Fruit fly (Drosophila melanogaster): Measurements from ENCODE around the gene CG7560.

DNA sequence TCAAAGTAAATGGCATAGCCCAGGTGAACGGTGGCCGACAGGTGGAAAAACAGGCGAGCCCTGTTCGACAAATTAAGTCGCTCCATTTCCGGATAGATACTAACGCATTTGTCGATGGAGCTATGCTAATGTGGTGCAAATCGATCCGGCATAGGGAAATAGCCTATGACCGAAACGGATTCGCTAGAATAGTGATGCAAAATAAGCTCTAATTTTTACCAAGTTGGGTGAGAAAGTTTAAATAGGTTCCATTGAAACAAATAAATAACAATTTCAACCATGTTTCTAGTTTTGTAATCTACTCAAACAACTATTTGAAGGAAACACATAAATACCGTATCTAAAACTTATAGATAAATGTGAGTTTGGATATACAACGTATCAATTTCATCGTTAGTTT lies 10.4 kb downstream of the CG7560 start, which contains the start of gene CG6149:
- TF ChIP-seq insv (optimal IDR thresholded peaks at IDR 0.05) (no peak), psq (optimal IDR thresholded peaks at IDR 0.05) (no peak), h (optimal IDR thresholded peaks at IDR 0.05) (no peak), ttk (optimal IDR thresholded peaks at IDR 0.05) (no peak)
